Fruit fly (Drosophila melanogaster): ENCODE data around the gene Fife.

dm6 chr3L:2629964-2630363 is 81.5 kb downstream of the Fife start, which contains the start of gene Pxn:
- TF ChIP-seq h (optimal IDR thresholded peaks at IDR 0.05) (no peak), psq (optimal IDR thresholded peaks at IDR 0.05) (no peak), Myc (optimal IDR thresholded peaks at IDR 0.05) (no peak), Sin3A (optimal IDR thresholded peaks at IDR 0.05) (no peak)
